Worm (Caenorhabditis elegans) whole organism, L4 larva: ENCODE data around the gene B0198.3.
A peak's percentile ranks its signal among the peaks of the same experiment; 100 is the strongest.

Source experiments
- F26F4.8 ChIP-seq: fragments of 200-800 bp; sonication (Bioruptor generic); conservative IDR thresholded peaks from 2 replicates; pipeline ENCODE4 v1.3.6; 2022; ENCODE audit warnings: missing genetic modification characterization, missing compliant biosample characterization
- aha-1 ChIP-seq: fragments of 150-350 bp; peaks from one replicate; lab custom pipeline; 2014; ENCODE audit warnings: missing biosample characterization, missing genetic modification characterization
- aly-2 ChIP-seq: sonication (generic microtip); optimal IDR thresholded peaks from 2 replicates; lab custom pipeline; 2018; ENCODE audit warnings: missing biosample characterization, missing genetic modification characterization
- ceh-62 ChIP-seq: sonication (generic microtip); optimal IDR thresholded peaks from 2 replicates; lab custom pipeline; 2017; ENCODE audit warnings: missing biosample characterization, missing genetic modification characterization
- ces-1 ChIP-seq: fragments of 150-350 bp; sonication (generic microtip); optimal IDR thresholded peaks from 4 replicates; lab custom pipeline; 2014; ENCODE audit warnings: missing biosample characterization, missing genetic modification reagents, missing genetic modification characterization
- cey-2 ChIP-seq: sonication (generic microtip); optimal IDR thresholded peaks from 3 replicates; lab custom pipeline; 2017; ENCODE audit warnings: missing genetic modification characterization, mild to moderate bottlenecking, missing compliant biosample characterization, antibody characterized with exemption, borderline replicate concordance; ENCODE audit not compliant: insufficient read depth
- daf-8 ChIP-seq: fragments of 200-800 bp; sonication (Bioruptor generic); IDR thresholded peaks from 2 replicates; pipeline ENCODE4 v1.3.6; 2022; ENCODE audit warnings: missing genetic modification characterization, missing compliant biosample characterization
- dmd-6 ChIP-seq: fragments of 200-800 bp; sonication (Bioruptor generic); IDR thresholded peaks from 2 replicates; pipeline ENCODE4 v1.3.6; 2022; ENCODE audit warnings: missing genetic modification reagents, missing genetic modification characterization, missing compliant biosample characterization
- fkh-10 ChIP-seq: fragments of 150-350 bp; optimal IDR thresholded peaks from 2 replicates; lab custom pipeline; 2014; ENCODE audit warnings: missing biosample characterization, missing genetic modification reagents, missing genetic modification characterization
- hmg-1.1 ChIP-seq: fragments of 200-800 bp; sonication (Bioruptor generic); IDR thresholded peaks from 2 replicates; pipeline ENCODE4 v1.3.6; 2022; ENCODE audit warnings: missing genetic modification reagents, missing genetic modification characterization, missing compliant biosample characterization
- lin-13 ChIP-seq: fragments of 150-350 bp; optimal IDR thresholded peaks from 2 replicates; lab custom pipeline; 2014; ENCODE audit warnings: missing biosample characterization, missing genetic modification reagents, missing genetic modification characterization
- lin-29 ChIP-seq: fragments of 200-800 bp; sonication (Bioruptor generic); IDR thresholded peaks from 2 replicates; pipeline ENCODE4 v1.3.6; 2022; ENCODE audit warnings: missing genetic modification reagents, missing genetic modification characterization, missing compliant biosample characterization
- lir-3 ChIP-seq: sonication (generic microtip); optimal IDR thresholded peaks from 2 replicates; lab custom pipeline; 2016; ENCODE audit warnings: mild to moderate bottlenecking, missing genetic modification characterization, missing compliant biosample characterization
- madf-5 ChIP-seq, 2 experiments: fragments of 200-800 bp; sonication (Bioruptor generic); IDR thresholded peaks; 2 replicates each; pipeline ENCODE4 v1.3.6; 2022; ENCODE audit warnings: missing compliant biosample characterization in 2 of 2, missing genetic modification characterization in 2 of 2
- madf-9 ChIP-seq: fragments of 200-800 bp; sonication (Bioruptor generic); conservative IDR thresholded peaks from 2 replicates; pipeline ENCODE4 v1.3.6; 2022; ENCODE audit warnings: missing genetic modification reagents, missing genetic modification characterization, missing compliant biosample characterization
- mdl-1 ChIP-seq, 2 experiments: fragments of 150-350 bp in 1 of 2; sonication (generic microtip) in 1 of 2; optimal IDR thresholded peaks; 2 replicates each; lab custom pipeline; 2014 to 2017; ENCODE audit warnings: missing biosample characterization in 2 of 2, missing genetic modification characterization in 2 of 2
- nhr-25 ChIP-seq: sonication (generic microtip); optimal IDR thresholded peaks from 2 replicates; lab custom pipeline; 2017; ENCODE audit warnings: missing genetic modification characterization, mild to moderate bottlenecking, missing compliant biosample characterization, antibody characterized with exemption, moderate library complexity, borderline replicate concordance; ENCODE audit not compliant: insufficient read depth
- nhr-6 ChIP-seq: fragments of 150-350 bp; optimal IDR thresholded peaks from 2 replicates; lab custom pipeline; 2014; ENCODE audit warnings: missing biosample characterization, missing genetic modification characterization
- pqm-1 ChIP-seq: sonication (generic microtip); optimal IDR thresholded peaks from 2 replicates; lab custom pipeline; 2017; ENCODE audit warnings: missing biosample characterization, missing genetic modification characterization
- rbr-2 ChIP-seq: sonication (generic microtip); optimal IDR thresholded peaks from 2 replicates; lab custom pipeline; 2016; ENCODE audit warnings: missing genotype, missing genetic modification characterization, missing compliant biosample characterization
- set-16 ChIP-seq: fragments of 200-800 bp; sonication (Bioruptor generic); IDR thresholded peaks from 2 replicates; pipeline ENCODE4 v1.3.6; 2022; ENCODE audit warnings: missing genetic modification reagents, missing genetic modification characterization, missing compliant biosample characterization
- skn-1 ChIP-seq: fragments of 150-350 bp; optimal IDR thresholded peaks from 2 replicates; lab custom pipeline; 2014; ENCODE audit warnings: missing biosample characterization, missing genetic modification characterization
- snpc-1.2 ChIP-seq: fragments of 200-800 bp; sonication (Bioruptor generic); IDR thresholded peaks from 2 replicates; pipeline ENCODE4 v1.3.6; 2022; ENCODE audit warnings: missing genetic modification reagents, missing genetic modification characterization, missing compliant biosample characterization
- spr-3 ChIP-seq: fragments of 200-800 bp; sonication (Bioruptor generic); optimal IDR thresholded peaks from 2 replicates; lab custom pipeline; 2018; ENCODE audit warnings: mild to moderate bottlenecking, missing genetic modification characterization, missing compliant biosample characterization
- tra-1 ChIP-seq: fragments of 200-800 bp; sonication (Bioruptor generic); IDR thresholded peaks from 2 replicates; pipeline ENCODE4 v1.3.6; 2022; ENCODE audit warnings: missing genetic modification reagents, missing genetic modification characterization, missing compliant biosample characterization
- unc-130 ChIP-seq: sonication (generic microtip); optimal IDR thresholded peaks from 2 replicates; lab custom pipeline; 2016; ENCODE audit warnings: missing genetic modification reagents, missing genetic modification characterization, missing compliant biosample characterization
- unc-62 ChIP-seq, 3 experiments: fragments of 150-350 bp in 1 of 3; sonication (generic microtip); optimal IDR thresholded peaks in 2 of 3; peaks in 1 of 3; 1 replicate in 1 of 3; 2 replicates in 2 of 3; lab custom pipeline; 2014 to 2017; ENCODE audit warnings: missing biosample characterization in 3 of 3, missing genetic modification characterization in 3 of 3, missing genetic modification reagents in 3 of 3, missing genotype in 1 of 3
- zfp-2 ChIP-seq: sonication (generic microtip); optimal IDR thresholded peaks from 2 replicates; lab custom pipeline; 2016; ENCODE audit warnings: mild to moderate bottlenecking, missing genetic modification characterization, missing compliant biosample characterization
- zfp-3 ChIP-seq: fragments of 200-800 bp; sonication (Bioruptor generic); conservative IDR thresholded peaks from 2 replicates; pipeline ENCODE4 v1.3.6; 2022; ENCODE audit warnings: missing genetic modification reagents, missing genetic modification characterization, missing compliant biosample characterization
- ztf-7 ChIP-seq: fragments of 150-350 bp; optimal IDR thresholded peaks from 2 replicates; lab custom pipeline; 2014; ENCODE audit warnings: missing biosample characterization, missing genetic modification characterization

Gene B0198.3

DNA sequence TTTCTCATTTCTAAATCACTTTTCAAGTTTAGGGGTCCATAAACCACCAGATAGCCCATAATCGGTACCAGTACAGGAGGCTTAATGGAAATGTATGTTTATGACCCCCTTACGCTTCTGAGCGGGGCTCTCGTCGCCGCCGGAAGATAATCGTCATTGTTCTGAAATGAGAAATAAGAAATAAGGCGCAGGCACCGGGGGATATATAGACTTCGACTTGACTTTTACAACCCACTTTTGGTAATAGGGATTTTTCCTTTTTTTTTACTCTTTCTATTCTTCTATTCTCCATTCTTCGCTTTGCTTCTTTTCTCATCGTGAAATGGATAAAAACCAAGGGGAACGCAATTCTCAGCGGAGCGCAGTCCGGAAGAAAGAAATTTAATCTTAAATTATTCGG, 38.3 kb upstream of the B0198.3 start:
- TF ChIP-seq lir-3 (tag; lab: Kevin White, UChicago) (no peak), unc-62 (GFP tag; optimal IDR thresholded peaks at IDR 0.05 in 1 of 2; lab: Kevin White, UChicago) (peak in 1 of 2 experiments; percentile 94), unc-62 (tag; optimal IDR thresholded peaks at IDR 0.05; lab: Kevin White, UChicago) (no peak)

DNA sequence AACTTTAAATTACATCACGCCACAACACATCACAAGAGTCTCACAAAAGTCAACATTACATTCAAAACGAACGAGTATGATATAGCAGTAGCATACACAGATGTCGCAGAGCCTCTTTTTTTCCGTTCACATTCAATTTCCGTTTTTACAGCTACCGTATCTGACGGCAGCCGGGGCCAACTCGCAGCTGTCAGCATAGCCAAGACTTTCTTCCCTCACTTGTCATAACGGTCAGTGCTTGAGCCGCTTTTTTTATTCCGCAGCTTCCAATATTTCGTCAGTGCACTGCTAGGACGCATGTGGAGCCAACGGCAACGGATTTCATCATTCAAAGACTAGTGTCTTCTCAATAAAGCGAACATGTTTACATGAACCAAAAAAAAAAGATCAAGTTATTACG, 37.1 kb upstream of the B0198.3 start:
- TF ChIP-seq unc-62 (GFP tag; optimal IDR thresholded peaks at IDR 0.05 in 1 of 2; lab: Kevin White, UChicago) (peak in 1 of 2 experiments; percentile 93), unc-62 (tag; optimal IDR thresholded peaks at IDR 0.05; lab: Kevin White, UChicago) (no peak), cey-2 (tag; lab: Kevin White, UChicago) (no peak)

DNA sequence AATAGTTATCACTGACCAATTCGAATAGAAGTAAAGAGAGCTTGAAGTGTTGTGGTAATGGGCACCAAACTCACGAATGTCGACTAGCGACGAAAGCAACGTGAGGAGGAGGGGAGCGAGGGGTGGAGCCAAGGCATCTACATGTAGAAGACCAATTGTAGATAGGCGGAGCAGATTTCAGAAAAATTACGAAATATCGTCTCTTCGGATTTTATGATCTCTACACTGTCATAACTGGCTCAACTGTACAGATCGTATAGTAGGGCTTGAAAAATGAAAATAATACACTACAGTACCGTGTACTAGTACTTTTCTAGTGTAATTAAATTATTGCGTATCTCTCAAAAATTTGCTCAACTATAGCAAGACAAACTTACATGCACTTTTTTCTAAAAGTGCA, 36.2 kb upstream of the B0198.3 start, which contains the start of gene W03G11.4:
Gene W03G11.4 (minus strand): TSS at position 101 of the 400 bp plus-strand sequence.
- TF ChIP-seq unc-62 (GFP tag; optimal IDR thresholded peaks at IDR 0.05 in 1 of 2; lab: Kevin White, UChicago): peak in 1 of 2 experiments; percentile 83
- TF ChIP-seq unc-62 (tag; optimal IDR thresholded peaks at IDR 0.05; lab: Kevin White, UChicago): no peak
- TF ChIP-seq zfp-2 (tag; lab: Kevin White, UChicago): no peak

DNA sequence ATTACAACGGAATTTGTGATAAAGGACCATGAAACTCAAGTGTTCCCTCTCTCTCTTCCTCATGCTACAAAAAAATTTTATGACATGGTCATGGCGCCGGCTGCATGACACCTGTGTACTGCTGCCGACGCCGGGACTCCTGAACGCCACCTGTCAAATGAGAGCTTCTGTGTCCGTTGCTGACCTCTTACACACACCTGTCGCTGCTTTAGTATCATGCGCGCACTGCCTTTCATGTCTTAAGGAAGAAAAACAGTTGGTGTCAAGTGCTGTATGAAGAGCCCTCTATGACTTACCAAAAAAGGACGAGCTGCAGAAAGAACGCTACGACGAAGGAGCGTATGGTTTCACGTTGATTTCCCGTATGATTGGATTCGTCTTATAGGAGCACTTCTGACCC, 35.7 kb upstream of the B0198.3 start:
- TF ChIP-seq aha-1 (peak; percentile 81), pqm-1 (tag; lab: Kevin White, UChicago) (no peak)

DNA sequence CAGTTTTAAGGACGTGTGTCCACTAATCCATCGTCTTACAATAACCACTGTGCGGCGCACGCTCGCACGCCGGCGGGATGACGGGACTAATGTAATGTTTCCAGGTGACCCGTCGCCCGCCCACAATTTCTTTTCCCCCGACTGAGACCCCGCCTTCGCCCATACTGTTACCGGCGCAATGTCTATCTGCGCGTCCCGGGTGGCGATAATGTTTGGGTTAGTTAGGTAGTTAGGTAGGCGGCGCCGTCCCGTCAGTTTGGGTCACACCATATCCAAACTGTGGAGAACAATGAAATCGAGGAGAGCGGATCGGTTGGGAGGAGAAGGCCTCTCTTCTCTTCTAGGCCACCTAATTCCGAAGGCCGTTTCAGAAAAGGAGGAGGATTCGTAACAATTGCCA, 29.4 kb upstream of the B0198.3 start:
- TF ChIP-seq aha-1 (peak; percentile 43), dmd-6 (GFP tag; lab: Robert Waterston, UW) (no peak), set-16 (GFP tag; lab: Robert Waterston, UW) (0 out of 2 replicates have a peak, but pooled peaks have one; percentile 5)

DNA sequence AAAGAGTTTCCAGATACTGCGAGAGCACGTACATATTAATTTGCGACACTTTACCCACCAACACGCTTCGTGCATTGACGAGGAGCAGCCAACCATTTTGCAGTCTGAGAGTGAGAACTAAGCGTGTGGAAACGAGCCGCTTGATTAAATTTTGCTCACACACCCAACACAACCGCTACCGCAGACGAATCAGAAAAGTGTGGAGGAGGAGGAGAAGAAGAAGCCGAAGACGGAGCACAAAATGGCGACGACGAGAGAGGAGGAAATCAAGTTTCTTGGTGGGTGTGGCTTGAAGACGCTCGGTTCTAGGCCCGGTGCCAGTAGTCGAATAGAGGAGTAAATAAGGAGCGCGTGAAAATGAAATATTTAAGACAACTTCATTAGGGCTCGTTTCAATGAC, 25.9 kb upstream of the B0198.3 start:
- peak; percentile 85 for TF ChIP-seq fkh-10 (GFP tag; lab: Kevin White, UChicago)
- peak; percentile 76 for TF ChIP-seq ces-1 (GFP tag; lab: Kevin White, UChicago)
- no peak for TF ChIP-seq skn-1 (tag; lab: Kevin White, UChicago)
- TF ChIP-seq rbr-2 (tag; lab: Kevin White, UChicago): peak; percentile 13

DNA sequence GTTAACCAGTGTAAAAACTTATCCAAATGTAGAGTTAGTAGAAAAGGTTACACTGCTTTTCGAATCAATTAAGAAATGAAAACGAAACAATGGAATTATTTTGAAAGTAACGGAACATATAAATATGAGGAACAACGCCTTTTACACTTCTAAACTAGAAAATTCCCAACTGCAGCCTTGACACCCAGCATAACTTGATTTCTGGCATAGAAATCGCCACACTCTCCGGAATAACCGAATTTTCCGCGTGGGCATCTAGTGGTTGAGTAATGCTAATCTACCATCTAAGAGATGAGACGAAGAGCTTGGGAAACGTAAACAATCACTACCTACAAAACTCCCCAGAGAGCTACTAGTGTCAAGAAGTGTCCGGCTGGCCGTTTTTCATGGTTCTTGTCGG, 24.4 kb upstream of the B0198.3 start:
- TF ChIP-seq zfp-3 (GFP tag; lab: Robert Waterston, UW): no peak
- TF ChIP-seq madf-5 (GFP tag; IDR thresholded peaks at IDR 0.05; lab: Robert Waterston, UW): no peak
- TF ChIP-seq ceh-62 (tag; lab: Kevin White, UChicago): no peak
- TF ChIP-seq nhr-6: no peak
- TF ChIP-seq unc-62 (GFP tag; optimal IDR thresholded peaks at IDR 0.05 in 1 of 2; lab: Kevin White, UChicago): no peak
- no peak for TF ChIP-seq unc-62 (tag; optimal IDR thresholded peaks at IDR 0.05; lab: Kevin White, UChicago)
- no peak for TF ChIP-seq spr-3 (GFP tag; lab: Kevin White, UChicago)
- no peak for TF ChIP-seq skn-1 (tag; lab: Kevin White, UChicago)
- no peak for TF ChIP-seq daf-8
- TF ChIP-seq F26F4.8: no peak
- TF ChIP-seq lin-13 (GFP tag; lab: Kevin White, UChicago): no peak
- no peak for TF ChIP-seq tra-1 (GFP tag; lab: Robert Waterston, UW)
- TF ChIP-seq aly-2 (tag; lab: Kevin White, UChicago): no peak
- no peak for TF ChIP-seq unc-130
- TF ChIP-seq ztf-7 (tag; lab: Kevin White, UChicago): no peak
- no peak for TF ChIP-seq lin-29 (GFP tag; lab: Robert Waterston, UW)

DNA sequence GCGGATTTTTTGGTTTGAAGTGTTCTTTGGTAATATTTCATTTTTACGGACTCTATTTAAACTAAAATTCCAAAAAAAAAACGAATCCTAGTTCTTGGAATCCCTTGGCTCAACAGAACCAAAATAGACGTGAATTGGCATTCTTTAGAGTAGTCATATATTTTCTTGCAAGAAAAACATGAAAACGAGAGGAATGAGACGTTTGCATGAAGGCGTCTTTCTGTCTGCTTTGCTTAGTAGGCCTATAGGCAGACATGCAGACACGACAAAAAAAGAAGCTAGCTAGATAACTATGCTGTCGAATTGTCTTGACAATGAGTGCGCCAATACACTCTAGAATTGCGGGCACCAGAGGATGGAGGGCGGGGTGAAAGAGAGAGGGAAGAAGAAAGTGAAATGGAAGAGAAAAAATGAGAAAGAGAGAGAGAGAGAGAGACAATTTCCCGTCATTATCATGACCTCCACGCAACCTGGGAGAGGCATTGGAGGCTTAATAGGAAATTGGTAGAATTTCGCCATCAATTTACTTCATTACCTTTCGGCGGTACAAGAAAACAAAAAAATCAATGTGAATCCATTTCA, 23.8 kb upstream of the B0198.3 start:
- TF ChIP-seq snpc-1.2 (GFP tag; lab: Robert Waterston, UW) (no peak), unc-62 (GFP tag; optimal IDR thresholded peaks at IDR 0.05 in 1 of 2; lab: Kevin White, UChicago) (peak in 1 of 2 experiments; percentile 98), unc-62 (tag; optimal IDR thresholded peaks at IDR 0.05; lab: Kevin White, UChicago) (no peak), madf-9 (no peak), mdl-1 (tag; optimal IDR thresholded peaks at IDR 0.05; lab: Kevin White, UChicago) (peak in 1 of 2 experiments; percentile 2), aha-1 (peak; percentile 85), hmg-1.1 (GFP tag; lab: Robert Waterston, UW) (0 out of 2 replicates have a peak, but pooled peaks have one; percentile 40), nhr-25 (tag; lab: Kevin White, UChicago) (peak; percentile 83)
